Worm (Caenorhabditis elegans) whole organism, L4 larva: ENCODE results near the gene fipr-25.

ENCODE experiments used
- D1046.2 ChIP-seq: fragments of 200-800 bp; sonication (Bioruptor generic); IDR thresholded peaks from 2 replicates; pipeline ENCODE4 v1.3.6; 2022; ENCODE audit warnings: missing genetic modification characterization, missing compliant biosample characterization
- F10B5.3 ChIP-seq: sonication (generic microtip); optimal IDR thresholded peaks from 2 replicates; lab custom pipeline; 2016; ENCODE audit warnings: mild to moderate bottlenecking, missing genetic modification characterization, missing compliant biosample characterization
- F26F4.8 ChIP-seq: fragments of 200-800 bp; sonication (Bioruptor generic); conservative IDR thresholded peaks from 2 replicates; pipeline ENCODE4 v1.3.6; 2022; ENCODE audit warnings: missing genetic modification characterization, missing compliant biosample characterization
- F49E8.2 ChIP-seq: sonication (generic microtip); optimal IDR thresholded peaks from 2 replicates; lab custom pipeline; 2016; ENCODE audit warnings: missing compliant biosample characterization, mild to moderate bottlenecking, missing genetic modification characterization, borderline replicate concordance
- aha-1 ChIP-seq: fragments of 150-350 bp; peaks from one replicate; lab custom pipeline; 2014; ENCODE audit warnings: missing biosample characterization, missing genetic modification characterization
- aly-2 ChIP-seq: sonication (generic microtip); optimal IDR thresholded peaks from 2 replicates; lab custom pipeline; 2018; ENCODE audit warnings: missing biosample characterization, missing genetic modification characterization
- attf-4 ChIP-seq: sonication (generic microtip); optimal IDR thresholded peaks from 3 replicates; lab custom pipeline; 2017; ENCODE audit warnings: missing biosample characterization, missing genetic modification characterization
- ceh-20 ChIP-seq: fragments of 200-800 bp; sonication (Bioruptor generic); IDR thresholded peaks from 2 replicates; pipeline ENCODE4 v1.3.6; 2022; ENCODE audit warnings: missing genetic modification reagents, missing genetic modification characterization, missing compliant biosample characterization
- ceh-32 ChIP-seq: sonication (generic microtip); optimal IDR thresholded peaks from 2 replicates; lab custom pipeline; 2016; ENCODE audit warnings: mild to moderate bottlenecking, missing genetic modification characterization, missing compliant biosample characterization; ENCODE audit not compliant: poor library complexity
- ceh-44 ChIP-seq: fragments of 200-800 bp; sonication (Bioruptor generic); IDR thresholded peaks from 2 replicates; pipeline ENCODE4 v1.3.6; 2022; ENCODE audit warnings: missing genetic modification reagents, missing genetic modification characterization, missing compliant biosample characterization
- cey-2 ChIP-seq: sonication (generic microtip); optimal IDR thresholded peaks from 3 replicates; lab custom pipeline; 2017; ENCODE audit warnings: missing genetic modification characterization, mild to moderate bottlenecking, missing compliant biosample characterization, antibody characterized with exemption, borderline replicate concordance; ENCODE audit not compliant: insufficient read depth
- ctbp-1 ChIP-seq: fragments of 200-800 bp; sonication (Bioruptor generic); IDR thresholded peaks from 2 replicates; pipeline ENCODE4 v1.3.6; 2022; ENCODE audit warnings: missing genetic modification reagents, missing genetic modification characterization, missing compliant biosample characterization
- daf-12 ChIP-seq: fragments of 150-350 bp; optimal IDR thresholded peaks from 2 replicates; lab custom pipeline; 2014; ENCODE audit warnings: missing biosample characterization, missing genetic modification reagents, missing genetic modification characterization
- dmd-6 ChIP-seq: fragments of 200-800 bp; sonication (Bioruptor generic); IDR thresholded peaks from 2 replicates; pipeline ENCODE4 v1.3.6; 2022; ENCODE audit warnings: missing genetic modification reagents, missing genetic modification characterization, missing compliant biosample characterization
- dpl-1 ChIP-seq: fragments of 150-350 bp; optimal IDR thresholded peaks from 2 replicates; lab custom pipeline; 2014; ENCODE audit warnings: missing biosample characterization, missing genetic modification reagents, missing genetic modification characterization
- duxl-1 ChIP-seq: sonication (generic microtip); optimal IDR thresholded peaks from 2 replicates; lab custom pipeline; 2016; ENCODE audit warnings: mild to moderate bottlenecking, missing genetic modification characterization, moderate library complexity, missing compliant biosample characterization; ENCODE audit not compliant: poor library complexity
- hlh-11 ChIP-seq: fragments of 200-800 bp; sonication (Bioruptor generic); optimal IDR thresholded peaks from 2 replicates; lab custom pipeline; 2018; ENCODE audit warnings: mild to moderate bottlenecking, missing genetic modification characterization, missing compliant biosample characterization
- hlh-30 ChIP-seq: sonication (generic microtip); optimal IDR thresholded peaks from 2 replicates; lab custom pipeline; 2017; ENCODE audit warnings: antibody characterized with exemption, mild to moderate bottlenecking, missing genetic modification characterization, missing compliant biosample characterization; ENCODE audit not compliant: insufficient read depth
- jun-1 ChIP-seq: fragments of 150-350 bp; optimal IDR thresholded peaks from 2 replicates; lab custom pipeline; 2014; ENCODE audit warnings: missing biosample characterization, missing genetic modification reagents, missing genetic modification characterization
- lin-13 ChIP-seq: fragments of 150-350 bp; optimal IDR thresholded peaks from 2 replicates; lab custom pipeline; 2014; ENCODE audit warnings: missing biosample characterization, missing genetic modification reagents, missing genetic modification characterization
- lin-15B ChIP-seq: fragments of 150-350 bp; sonication (generic microtip); optimal IDR thresholded peaks from 3 replicates; lab custom pipeline; 2014; ENCODE audit warnings: missing biosample characterization, missing genetic modification characterization
- lin-29 ChIP-seq: fragments of 200-800 bp; sonication (Bioruptor generic); IDR thresholded peaks from 2 replicates; pipeline ENCODE4 v1.3.6; 2022; ENCODE audit warnings: missing genetic modification reagents, missing genetic modification characterization, missing compliant biosample characterization
- lin-38 ChIP-seq: fragments of 200-800 bp; sonication (Bioruptor generic); IDR thresholded peaks from 2 replicates; pipeline ENCODE4 v1.3.6; 2022; ENCODE audit warnings: missing genetic modification reagents, missing genetic modification characterization, missing compliant biosample characterization
- madf-5 ChIP-seq, 2 experiments: fragments of 200-800 bp; sonication (Bioruptor generic); IDR thresholded peaks; 2 replicates each; pipeline ENCODE4 v1.3.6; 2022; ENCODE audit warnings: missing compliant biosample characterization in 2 of 2, missing genetic modification characterization in 2 of 2
- mdl-1 ChIP-seq, 2 experiments: fragments of 150-350 bp in 1 of 2; sonication (generic microtip) in 1 of 2; optimal IDR thresholded peaks; 2 replicates each; lab custom pipeline; 2014 to 2017; ENCODE audit warnings: missing biosample characterization in 2 of 2, missing genetic modification characterization in 2 of 2
- mdt-29 ChIP-seq: fragments of 200-800 bp; sonication (Bioruptor generic); IDR thresholded peaks from 2 replicates; pipeline ENCODE4 v1.3.6; 2022; ENCODE audit warnings: missing genetic modification reagents, missing genetic modification characterization, missing compliant biosample characterization
- mes-2 ChIP-seq: sonication (generic microtip); optimal IDR thresholded peaks from 2 replicates; lab custom pipeline; 2016; ENCODE audit warnings: missing genotype, mild to moderate bottlenecking, missing genetic modification characterization, missing compliant biosample characterization; ENCODE audit not compliant: poor library complexity, severe bottlenecking
- mxl-2 ChIP-seq: fragments of 200-800 bp; sonication (Bioruptor generic); conservative IDR thresholded peaks from 2 replicates; pipeline ENCODE4 v1.3.6; 2022; ENCODE audit warnings: missing genetic modification reagents, missing genetic modification characterization, missing compliant biosample characterization
- mxl-3 ChIP-seq: fragments of 200-800 bp; sonication (Bioruptor generic); optimal IDR thresholded peaks from 2 replicates; lab custom pipeline; 2018; ENCODE audit warnings: mild to moderate bottlenecking, missing genetic modification characterization, missing compliant biosample characterization
- nhr-10 ChIP-seq: fragments of 150-350 bp; optimal IDR thresholded peaks from 2 replicates; lab custom pipeline; 2014; ENCODE audit warnings: missing biosample characterization, missing genetic modification characterization
- nhr-11 ChIP-seq: fragments of 150-350 bp; optimal IDR thresholded peaks from 2 replicates; lab custom pipeline; 2014; ENCODE audit warnings: missing biosample characterization, missing genetic modification characterization
- nhr-111 ChIP-seq: fragments of 200-800 bp; sonication (Bioruptor generic); optimal IDR thresholded peaks from 2 replicates; lab custom pipeline; 2018; ENCODE audit warnings: mild to moderate bottlenecking, missing genetic modification characterization, missing compliant biosample characterization
- nhr-237 ChIP-seq: sonication (generic microtip); optimal IDR thresholded peaks from 2 replicates; lab custom pipeline; 2017; ENCODE audit warnings: missing biosample characterization, missing genetic modification characterization
- nhr-28 ChIP-seq: fragments of 150-350 bp; optimal IDR thresholded peaks from 2 replicates; lab custom pipeline; 2014; ENCODE audit warnings: missing biosample characterization, missing genetic modification characterization
- nhr-48 ChIP-seq: sonication (generic microtip); optimal IDR thresholded peaks from 2 replicates; lab custom pipeline; 2016; ENCODE audit warnings: mild to moderate bottlenecking, missing genetic modification characterization, missing compliant biosample characterization
- nhr-6 ChIP-seq: fragments of 150-350 bp; optimal IDR thresholded peaks from 2 replicates; lab custom pipeline; 2014; ENCODE audit warnings: missing biosample characterization, missing genetic modification characterization
- nhr-76 ChIP-seq: fragments of 150-350 bp; optimal IDR thresholded peaks from 2 replicates; lab custom pipeline; 2014; ENCODE audit warnings: missing biosample characterization, missing genetic modification characterization
- nhr-77 ChIP-seq: fragments of 150-350 bp; optimal IDR thresholded peaks from 2 replicates; lab custom pipeline; 2014; ENCODE audit warnings: missing biosample characterization, missing genetic modification characterization
- pha-4 ChIP-seq, 2 experiments: fragments of 150-350 bp in 1 of 2; fragments of 200-800 bp in 1 of 2; sonication (Bioruptor generic) in 1 of 2; IDR thresholded peaks in 1 of 2; optimal IDR thresholded peaks in 1 of 2; 2 replicates each; pipeline versions ENCODE4 v1.3.6 to Lab custom; 2014 to 2022; ENCODE audit warnings: missing genetic modification characterization in 2 of 2, missing genetic modification reagents in 2 of 2, missing biosample characterization in 1 of 2, missing compliant biosample characterization in 1 of 2
- php-3 ChIP-seq: fragments of 200-800 bp; sonication (Bioruptor generic); IDR thresholded peaks from 2 replicates; pipeline ENCODE4 v1.3.6; 2022; ENCODE audit warnings: missing genetic modification reagents, missing genetic modification characterization, missing compliant biosample characterization
- rbr-2 ChIP-seq: sonication (generic microtip); optimal IDR thresholded peaks from 2 replicates; lab custom pipeline; 2016; ENCODE audit warnings: missing genotype, missing genetic modification characterization, missing compliant biosample characterization
- skn-1 ChIP-seq: fragments of 150-350 bp; optimal IDR thresholded peaks from 2 replicates; lab custom pipeline; 2014; ENCODE audit warnings: missing biosample characterization, missing genetic modification characterization
- spr-1 ChIP-seq: sonication (generic microtip); optimal IDR thresholded peaks from 2 replicates; lab custom pipeline; 2016; ENCODE audit warnings: mild to moderate bottlenecking, missing genetic modification characterization, missing compliant biosample characterization
- tag-97 ChIP-seq: fragments of 200-800 bp; sonication (Bioruptor generic); IDR thresholded peaks from 2 replicates; pipeline ENCODE4 v1.3.6; 2022; ENCODE audit warnings: missing genetic modification characterization, missing compliant biosample characterization
- unc-130 ChIP-seq: sonication (generic microtip); optimal IDR thresholded peaks from 2 replicates; lab custom pipeline; 2016; ENCODE audit warnings: missing genetic modification reagents, missing genetic modification characterization, missing compliant biosample characterization
- zip-11 ChIP-seq: fragments of 200-800 bp; sonication (Bioruptor generic); IDR thresholded peaks from 2 replicates; pipeline ENCODE4 v1.3.6; 2022; ENCODE audit warnings: missing genetic modification characterization, missing compliant biosample characterization
- ztf-11 ChIP-seq: fragments of 150-350 bp; optimal IDR thresholded peaks from 2 replicates; lab custom pipeline; 2014; ENCODE audit warnings: missing biosample characterization, missing genetic modification characterization

fipr-25 gene

ce11 chrV:1918030-1918559 lies 39.1 kb upstream of the fipr-25 start, which contains the start of gene Y32G9A.2:
Gene Y32G9A.2 (plus strand): TSS chrV:1918509.
- no peak for TF ChIP-seq nhr-237 (tag; lab: Kevin White, UChicago)
- TF ChIP-seq aly-2 = no peak
- TF ChIP-seq mdl-1 (tag; optimal IDR thresholded peaks at IDR 0.05; lab: Kevin White, UChicago) = no peak
- no peak for TF ChIP-seq spr-1 (tag; lab: Kevin White, UChicago)
- TF ChIP-seq D1046.2 (GFP tag; lab: Robert Waterston, UW) = no peak
- TF ChIP-seq rbr-2 (tag; lab: Kevin White, UChicago) = no peak
- no peak for TF ChIP-seq ceh-44 (GFP tag; lab: Robert Waterston, UW)
- TF ChIP-seq tag-97 = no peak
- TF ChIP-seq mes-2 (tag; lab: Kevin White, UChicago) = no peak
- no peak for TF ChIP-seq daf-12 (tag; lab: Kevin White, UChicago)
- no peak for TF ChIP-seq nhr-6 (tag; lab: Kevin White, UChicago)
- no peak for TF ChIP-seq jun-1 (tag; lab: Kevin White, UChicago)
- TF ChIP-seq cey-2 (tag; lab: Kevin White, UChicago) = no peak
- no peak for TF ChIP-seq skn-1 (tag; lab: Kevin White, UChicago)
- no peak for TF ChIP-seq mdt-29 (GFP tag; lab: Robert Waterston, UW)
- TF ChIP-seq pha-4 (GFP tag; IDR thresholded peaks at IDR 0.05; lab: Robert Waterston, UW) = no peak
- TF ChIP-seq pha-4 (tag; optimal IDR thresholded peaks at IDR 0.05; lab: Kevin White, UChicago) = no peak
- TF ChIP-seq lin-38 = peak; percentile 94
- TF ChIP-seq madf-5 (GFP tag; IDR thresholded peaks at IDR 0.05; lab: Robert Waterston, UW) = no peak
- TF ChIP-seq F10B5.3 (tag; lab: Kevin White, UChicago) = no peak
- no peak for TF ChIP-seq attf-4 (tag; lab: Kevin White, UChicago)
- no peak for TF ChIP-seq lin-29 (GFP tag; lab: Robert Waterston, UW)
- no peak for TF ChIP-seq ceh-32
- TF ChIP-seq F26F4.8 (GFP tag; lab: Robert Waterston, UW) = no peak
- TF ChIP-seq aha-1 (tag; lab: Kevin White, UChicago) = peak; percentile 89
- no peak for TF ChIP-seq ceh-20 (GFP tag; lab: Robert Waterston, UW)
- no peak for TF ChIP-seq nhr-10
- no peak for TF ChIP-seq nhr-111 (GFP tag; lab: Kevin White, UChicago)
- TF ChIP-seq ztf-11 (tag; lab: Kevin White, UChicago) = no peak
- no peak for TF ChIP-seq lin-13 (GFP tag; lab: Kevin White, UChicago)
- no peak for TF ChIP-seq nhr-77 (tag; lab: Kevin White, UChicago)
- no peak for TF ChIP-seq dmd-6 (GFP tag; lab: Robert Waterston, UW)
- TF ChIP-seq duxl-1 = no peak
- no peak for TF ChIP-seq mxl-3 (GFP tag; lab: Kevin White, UChicago)
- TF ChIP-seq dpl-1 = peak; percentile 34
- no peak for TF ChIP-seq mxl-2
- TF ChIP-seq nhr-11 (tag; lab: Kevin White, UChicago) = no peak
- no peak for TF ChIP-seq nhr-48 (tag; lab: Kevin White, UChicago)
- peak; percentile 52 for TF ChIP-seq nhr-28
- TF ChIP-seq zip-11 = no peak
- TF ChIP-seq hlh-11 (tag; lab: Kevin White, UChicago) = no peak
- TF ChIP-seq lin-15B (tag; lab: Kevin White, UChicago) = no peak
- TF ChIP-seq php-3 (GFP tag; lab: Robert Waterston, UW) = no peak
- peak; percentile 15 for TF ChIP-seq hlh-30 (tag; lab: Kevin White, UChicago)
- no peak for TF ChIP-seq nhr-76 (tag; lab: Kevin White, UChicago)
- TF ChIP-seq F49E8.2 (tag; lab: Kevin White, UChicago) = peak; percentile 42
- no peak for TF ChIP-seq unc-130
- no peak for TF ChIP-seq ctbp-1 (GFP tag; lab: Robert Waterston, UW)
- TF ChIP-seq, all 104 proteins: peak for 6
